Worm (Caenorhabditis elegans): Measurements from ENCODE around the gene srt-11.

Gene srt-11

DNA sequence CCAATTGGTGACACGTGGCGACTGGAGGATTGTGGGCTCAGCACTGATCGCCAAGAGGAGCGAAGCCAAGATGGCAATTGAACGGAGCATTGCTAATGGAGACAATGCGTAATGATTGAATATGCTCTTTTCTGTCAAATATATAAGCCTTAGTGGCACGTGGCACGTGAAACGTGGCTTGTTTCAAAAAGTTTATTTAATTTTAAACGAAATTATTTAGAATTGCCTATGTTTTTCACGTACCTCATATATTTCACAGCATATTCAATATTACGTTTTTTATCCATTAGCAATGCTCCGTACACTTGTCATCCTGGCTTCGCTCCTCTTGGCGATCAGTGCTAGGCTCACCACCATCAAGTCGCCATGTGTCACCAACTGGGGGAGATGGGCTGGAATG, 19.9 kb upstream of the srt-11 start, which contains the start of gene Y54E2A.9:
TSS of gene Y54E2A.9 (minus strand) at position 101 of the 400 bp plus-strand sequence.
- TF ChIP-seq ceh-18 (tag; optimal IDR thresholded peaks at IDR 0.05) (no peak), hlh-6 (tag; optimal IDR thresholded peaks at IDR 0.05) (no peak), C08G9.2 (tag; optimal IDR thresholded peaks at IDR 0.05) (no peak), pat-9 (tag; optimal IDR thresholded peaks at IDR 0.05) (no peak), ceh-22 (tag; optimal IDR thresholded peaks at IDR 0.05) (no peak), C38D4.7 (GFP tag; optimal IDR thresholded peaks at IDR 0.05) (no peak), ztf-16 (tag; optimal IDR thresholded peaks at IDR 0.05) (no peak), dve-1 (tag; optimal IDR thresholded peaks at IDR 0.05) (no peak), K02D7.2 (tag; optimal IDR thresholded peaks at IDR 0.05) (no peak), unc-42 (tag; optimal IDR thresholded peaks at IDR 0.05) (no peak), npax-4 (tag; optimal IDR thresholded peaks at IDR 0.05) (no peak)

DNA sequence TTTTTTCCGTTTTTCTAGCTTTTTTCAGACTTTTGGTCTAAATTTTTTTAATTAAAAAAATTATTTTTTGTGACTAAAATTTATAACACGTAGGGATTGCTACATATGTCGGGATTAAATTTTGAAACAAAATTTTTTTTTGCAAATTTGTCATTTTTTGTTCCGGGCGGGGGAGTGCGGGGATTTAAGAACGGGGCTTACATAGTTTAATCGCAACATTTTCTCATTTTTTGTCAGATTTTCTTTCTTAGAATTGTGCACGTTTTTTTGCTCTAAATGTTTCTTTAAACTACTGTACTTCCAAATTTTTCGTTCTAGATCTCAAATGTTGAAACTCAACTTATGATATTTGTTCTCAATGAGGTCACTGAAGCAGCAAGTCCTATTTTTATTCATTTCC, 15.0 kb upstream of the srt-11 start, which contains the start of gene Y54E2A.10:
TSS of gene Y54E2A.10 (plus strand) at position 301 of the 400 bp plus-strand sequence.
- TF ChIP-seq hlh-13 (GFP tag; optimal IDR thresholded peaks at IDR 0.05): no peak

DNA sequence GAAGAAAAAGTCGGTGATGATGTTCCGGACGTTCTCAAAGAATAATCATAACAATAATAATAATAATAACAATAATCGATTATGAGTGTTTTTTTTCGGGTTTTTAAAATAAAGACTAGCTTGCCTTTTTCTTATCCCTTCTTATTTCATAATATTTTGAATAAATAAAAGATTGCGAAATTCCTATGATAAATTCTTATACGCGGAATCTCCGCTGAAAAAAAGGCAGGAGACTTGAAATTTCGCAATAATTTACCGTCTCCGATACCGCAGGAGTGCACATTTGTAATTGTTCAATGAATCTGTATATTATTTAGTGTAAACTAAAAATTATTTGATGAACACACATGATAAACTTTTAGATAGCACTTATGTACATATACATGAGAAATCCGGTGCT, 13.3 kb upstream of the srt-11 start:
- TF ChIP-seq pha-4 (tag; optimal IDR thresholded peaks at IDR 0.05): no peak
- TF ChIP-seq C38D4.7 (GFP tag; optimal IDR thresholded peaks at IDR 0.05): no peak
- no peak for TF ChIP-seq madf-2 (tag; optimal IDR thresholded peaks at IDR 0.05)
- no peak for TF ChIP-seq ceh-2 (tag; optimal IDR thresholded peaks at IDR 0.05)
- TF ChIP-seq ama-1 (optimal IDR thresholded peaks at IDR 0.05): no peak
- no peak for TF ChIP-seq ceh-19 (GFP tag; optimal IDR thresholded peaks at IDR 0.05)
- TF ChIP-seq Y22D7AL.16 (tag; optimal IDR thresholded peaks at IDR 0.05): no peak
- no peak for TF ChIP-seq pag-3 (tag; optimal IDR thresholded peaks at IDR 0.05; ENCODE audit: borderline replicate concordance)
- TF ChIP-seq pat-9 (tag; optimal IDR thresholded peaks at IDR 0.05): no peak
- TF ChIP-seq lin-11 (tag; optimal IDR thresholded peaks at IDR 0.05): no peak
- TF ChIP-seq odd-2 (tag; optimal IDR thresholded peaks at IDR 0.05): no peak
- TF ChIP-seq sox-4 (tag; optimal IDR thresholded peaks at IDR 0.05): no peak
- no peak for TF ChIP-seq gmeb-2 (tag; optimal IDR thresholded peaks at IDR 0.05)
- no peak for TF ChIP-seq ceh-6 (GFP tag; optimal IDR thresholded peaks at IDR 0.05)
- no peak for TF ChIP-seq ahr-1 (tag; optimal IDR thresholded peaks at IDR 0.05)
- no peak for TF ChIP-seq nhr-232 (tag; optimal IDR thresholded peaks at IDR 0.05)
- TF ChIP-seq ceh-48 (tag; optimal IDR thresholded peaks at IDR 0.05): no peak
- no peak for TF ChIP-seq ceh-31 (tag; optimal IDR thresholded peaks at IDR 0.05)
- no peak for TF ChIP-seq sox-2 (GFP tag; IDR thresholded peaks at IDR 0.05)
- TF ChIP-seq ceh-22 (tag; optimal IDR thresholded peaks at IDR 0.05): no peak

DNA sequence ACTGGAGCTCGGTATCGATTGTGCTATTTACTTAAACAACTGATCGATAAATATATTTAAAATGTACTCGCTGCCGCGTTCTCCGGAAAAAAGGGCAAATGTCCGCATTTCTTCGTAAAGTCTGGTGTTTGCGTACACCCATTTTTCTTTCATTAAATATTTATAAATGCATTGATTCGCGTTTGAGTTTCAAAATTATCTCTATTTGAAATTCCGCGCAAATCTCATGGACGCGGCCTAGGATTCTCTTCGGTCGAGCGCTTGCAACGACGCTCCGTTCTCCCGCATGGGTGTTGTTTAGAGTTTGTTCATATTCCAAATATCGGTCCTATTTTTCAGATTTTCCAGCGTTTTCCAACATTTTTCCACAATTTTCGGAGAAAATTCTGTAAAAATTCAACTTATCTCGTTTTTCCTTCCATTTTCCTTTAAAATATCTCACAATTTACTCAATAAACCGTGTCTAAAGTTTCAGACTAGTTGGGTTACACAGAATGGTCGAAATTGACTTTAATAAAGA, 10.8 kb upstream of the srt-11 start, which contains the start of gene eif-3.B:
TSS of gene eif-3.B (plus strand) at position 470 of the 520 bp plus-strand sequence.
- TF ChIP-seq pag-3 (tag; optimal IDR thresholded peaks at IDR 0.05; ENCODE audit: borderline replicate concordance) (peak; percentile 23), ttx-3 (tag; optimal IDR thresholded peaks at IDR 0.05) (peak; percentile 29), ceh-34 (tag; optimal IDR thresholded peaks at IDR 0.05) (peak; percentile 84), ceh-48 (tag; optimal IDR thresholded peaks at IDR 0.05) (peak; percentile 64), rnt-1 (tag; optimal IDR thresholded peaks at IDR 0.05) (peak; percentile 78), unc-42 (tag; optimal IDR thresholded peaks at IDR 0.05) (peak; percentile 93), ahr-1 (tag; optimal IDR thresholded peaks at IDR 0.05) (no peak), ceh-14 (tag; optimal IDR thresholded peaks at IDR 0.05) (peak; percentile 80), ceh-31 (tag; optimal IDR thresholded peaks at IDR 0.05) (peak; percentile 98), nfya-1 (tag; optimal IDR thresholded peaks at IDR 0.05) (peak; percentile 83), hlh-8 (tag; optimal IDR thresholded peaks at IDR 0.05) (peak; percentile 81), elt-2 (tag; optimal IDR thresholded peaks at IDR 0.05) (peak; percentile 56), unc-55 (GFP tag; optimal IDR thresholded peaks at IDR 0.05) (peak; percentile 74), ref-2 (tag; optimal IDR thresholded peaks at IDR 0.05) (peak; percentile 89), tbx-7 (tag; optimal IDR thresholded peaks at IDR 0.05) (peak; percentile 89), Y22D7AL.16 (tag; optimal IDR thresholded peaks at IDR 0.05) (no peak), ceh-30 (tag; optimal IDR thresholded peaks at IDR 0.05) (peak; percentile 70), pqm-1 (tag; optimal IDR thresholded peaks at IDR 0.05) (peak; percentile 69), unc-3 (GFP tag; conservative IDR thresholded peaks at IDR 0.05) (peak; percentile 55; the same call in 1 of the 2 replicates), unc-3 (tag; optimal IDR thresholded peaks at IDR 0.05) (no peak), zip-5 (tag; optimal IDR thresholded peaks at IDR 0.05) (peak; percentile 81), F13H6.1 (tag; optimal IDR thresholded peaks at IDR 0.05) (peak; percentile 67), ceh-45 (GFP tag; IDR thresholded peaks at IDR 0.05) (no peak), K02D7.2 (tag; optimal IDR thresholded peaks at IDR 0.05) (no peak), tbx-2 (tag; optimal IDR thresholded peaks at IDR 0.05) (peak; percentile 94), syd-9 (tag; optimal IDR thresholded peaks at IDR 0.05) (peak; percentile 40)

All from whole organism, late embryonic.